Worm (Caenorhabditis elegans) whole organism, late embryonic: ENCODE measurements around the gene F49F1.17.

Source experiments
- K02D7.2 ChIP-seq: sonication (generic microtip); optimal IDR thresholded peaks from 2 replicates; lab custom pipeline; 2017; ENCODE audit warnings: mild to moderate bottlenecking, missing genetic modification characterization, missing compliant biosample characterization
- T23F11.4 ChIP-seq: fragments of 200-800 bp; sonication (Bioruptor generic); optimal IDR thresholded peaks from 2 replicates; lab custom pipeline; 2018; ENCODE audit warnings: mild to moderate bottlenecking, missing genetic modification characterization, missing compliant biosample characterization
- dmd-4 ChIP-seq: sonication (generic microtip); optimal IDR thresholded peaks from 2 replicates; lab custom pipeline; 2016; ENCODE audit warnings: borderline replicate concordance, missing genetic modification characterization, missing compliant biosample characterization
- eyg-1 ChIP-seq: sonication (generic microtip); optimal IDR thresholded peaks from 2 replicates; lab custom pipeline; 2016; ENCODE audit warnings: missing genotype, missing genetic modification characterization, missing compliant biosample characterization
- madf-2 ChIP-seq: sonication (generic microtip); optimal IDR thresholded peaks from 2 replicates; lab custom pipeline; 2017; ENCODE audit warnings: missing genetic modification characterization, missing compliant biosample characterization
- nfya-1 ChIP-seq: sonication (generic microtip); optimal IDR thresholded peaks from 2 replicates; lab custom pipeline; 2017; ENCODE audit warnings: missing genetic modification characterization, mild to moderate bottlenecking, missing compliant biosample characterization, antibody characterized with exemption, moderate library complexity
- pqm-1 ChIP-seq: sonication (generic microtip); optimal IDR thresholded peaks from 2 replicates; lab custom pipeline; 2016; ENCODE audit warnings: missing genetic modification characterization, missing compliant biosample characterization
- sox-2 ChIP-seq: fragments of 200-800 bp; sonication (Bioruptor generic); IDR thresholded peaks from 2 replicates; pipeline ENCODE4 v1.3.6; 2022; ENCODE audit warnings: missing genetic modification reagents, missing genetic modification characterization, missing compliant biosample characterization
- unc-55 ChIP-seq: sonication (generic microtip); optimal IDR thresholded peaks from 2 replicates; lab custom pipeline; 2017; ENCODE audit warnings: missing biosample characterization, missing genetic modification reagents, missing genetic modification characterization

ce11 chrIV:4150138-4150537 lies 14.5 kb upstream of the F49F1.17 start:
- TF ChIP-seq sox-2 (GFP tag; lab: Robert Waterston, UW) (no peak), madf-2 (no peak), K02D7.2 (tag; lab: Kevin White, UChicago) (no peak), eyg-1 (tag; lab: Kevin White, UChicago) (no peak), pqm-1 (tag; lab: Kevin White, UChicago) (no peak), T23F11.4 (GFP tag; lab: Kevin White, UChicago) (no peak), unc-55 (GFP tag; lab: Kevin White, UChicago) (no peak), dmd-4 (tag; lab: Kevin White, UChicago) (no peak), nfya-1 (tag; lab: Kevin White, UChicago) (no peak)
